Fruit fly (Drosophila melanogaster): ENCODE data around the gene Fit1.

Gene Fit1

DNA sequence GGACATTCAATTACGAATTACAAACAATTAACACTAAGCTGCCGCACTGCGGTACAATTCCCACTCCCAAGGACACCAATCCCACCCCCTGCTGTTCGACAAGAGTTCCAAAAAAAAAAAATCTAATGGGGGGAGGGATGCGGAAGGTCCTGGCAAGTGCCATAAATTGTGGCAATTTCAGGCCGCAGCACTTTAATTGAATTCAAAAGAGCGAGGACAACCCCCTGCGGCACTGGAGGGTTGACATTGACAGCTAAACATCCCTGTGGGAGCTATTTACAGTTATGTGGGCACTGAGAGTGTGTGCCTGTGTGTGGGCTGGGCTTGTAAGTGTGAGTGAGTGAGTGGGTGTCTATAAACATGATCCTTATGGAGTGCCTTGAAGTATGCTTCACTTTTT lies 26.5 kb upstream of the Fit1 start (continued):
- TF ChIP-seq ase (GFP tag; IDR thresholded peaks at IDR 0.05) (no peak), CG3281 (GFP tag; optimal IDR thresholded peaks at IDR 0.05) (no peak), Ets97D (GFP tag; optimal IDR thresholded peaks at IDR 0.05) (no peak), CG13287 (GFP tag; IDR thresholded peaks at IDR 0.05; ENCODE audit: partially characterized antibody) (no peak), vvl (GFP tag; IDR thresholded peaks at IDR 0.05) (no peak), Doc3 (GFP tag; IDR thresholded peaks at IDR 0.05; ENCODE audit: partially characterized antibody) (no peak), seq (GFP tag; IDR thresholded peaks at IDR 0.05) (peak; percentile 39; the same call in 1 of the 2 replicates), ro (GFP tag; IDR thresholded peaks at IDR 0.05) (no peak), Nf-YA (GFP tag; IDR thresholded peaks at IDR 0.05) (no peak), CG11723 (GFP tag; optimal IDR thresholded peaks at IDR 0.05) (no peak), Ada2b (GFP tag; IDR thresholded peaks at IDR 0.05) (no peak), sd (tag; optimal IDR thresholded peaks at IDR 0.05) (peak; percentile 2), Opbp (GFP tag; IDR thresholded peaks at IDR 0.05; ENCODE audit: partially characterized antibody) (no peak)

DNA sequence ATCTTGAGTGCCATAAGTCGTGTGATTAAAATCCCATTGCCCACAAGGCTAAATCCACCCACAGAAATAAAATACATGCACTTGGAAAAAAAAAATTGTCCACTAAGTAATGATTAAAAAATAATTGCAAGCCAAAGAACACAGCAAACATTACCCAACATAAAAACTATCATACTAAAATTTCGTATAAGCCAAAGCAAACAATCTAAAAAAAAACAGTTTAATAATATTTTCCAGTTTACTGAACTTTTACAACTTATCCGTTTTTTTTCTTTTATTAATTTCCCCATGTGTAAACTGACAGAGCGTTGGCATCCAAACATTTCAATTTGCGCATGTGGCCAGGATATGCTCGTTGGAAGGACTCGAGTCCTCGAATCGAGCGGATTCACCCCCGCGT lies 23.1 kb upstream of the Fit1 start:
- TF ChIP-seq CG11504 (tag; optimal IDR thresholded peaks at IDR 0.05) (peak; percentile 52), Hey (tag; optimal IDR thresholded peaks at IDR 0.05) (no peak), HLH3B (GFP tag; IDR thresholded peaks at IDR 0.05) (no peak), HHEX (GFP tag; optimal IDR thresholded peaks at IDR 0.05) (no peak), pros (GFP tag; optimal IDR thresholded peaks at IDR 0.05) (no peak), CG17568 (GFP tag; optimal IDR thresholded peaks at IDR 0.05) (no peak), pnt (GFP tag; optimal IDR thresholded peaks at IDR 0.05) (no peak), shn (GFP tag; optimal IDR thresholded peaks at IDR 0.05) (no peak), sd (tag; optimal IDR thresholded peaks at IDR 0.05) (no peak), Fer1 (GFP tag; optimal IDR thresholded peaks at IDR 0.05) (no peak), CG17328 (GFP tag; IDR thresholded peaks at IDR 0.05) (no peak), CG13287 (GFP tag; IDR thresholded peaks at IDR 0.05; ENCODE audit: partially characterized antibody) (no peak), Abd-B (GFP tag; optimal IDR thresholded peaks at IDR 0.05) (no peak), CG12659 (GFP tag; optimal IDR thresholded peaks at IDR 0.05) (no peak), Sox100B (GFP tag; optimal IDR thresholded peaks at IDR 0.05) (peak; percentile 20), Blimp-1 (GFP tag; optimal IDR thresholded peaks at IDR 0.05) (peak; percentile 44), CG8388 (GFP tag; optimal IDR thresholded peaks at IDR 0.05) (peak; percentile 16), CG7839 (tag; optimal IDR thresholded peaks at IDR 0.05) (peak; percentile 27), prd (optimal IDR thresholded peaks at IDR 0.05) (no peak), prd (GFP tag; IDR thresholded peaks at IDR 0.05) (no peak), al (GFP tag; IDR thresholded peaks at IDR 0.05) (no peak), fd96Cb (tag; optimal IDR thresholded peaks at IDR 0.05) (peak; percentile 30), D (optimal IDR thresholded peaks at IDR 0.05) (no peak), D (GFP tag; optimal IDR thresholded peaks at IDR 0.05) (peak; percentile 6), CG6765 (GFP tag; optimal IDR thresholded peaks at IDR 0.05) (no peak), tin (GFP tag; optimal IDR thresholded peaks at IDR 0.05) (peak; percentile 4), CG13624 (GFP tag; optimal IDR thresholded peaks at IDR 0.05) (no peak), pb (GFP tag; optimal IDR thresholded peaks at IDR 0.05) (no peak), CG18262 (tag; optimal IDR thresholded peaks at IDR 0.05) (peak; percentile 28), Atf-2 (GFP tag; optimal IDR thresholded peaks at IDR 0.05) (no peak), Asciz (GFP tag; optimal IDR thresholded peaks at IDR 0.05) (no peak), mam (GFP tag; optimal IDR thresholded peaks at IDR 0.05) (no peak), CG16863 (GFP tag; optimal IDR thresholded peaks at IDR 0.05) (no peak), row (GFP tag; IDR thresholded peaks at IDR 0.05) (0 out of 3 replicates have a peak, but pooled peaks have one; percentile 36), CG15696 (tag; optimal IDR thresholded peaks at IDR 0.05) (no peak), Lhr (GFP tag; optimal IDR thresholded peaks at IDR 0.05) (no peak), unpg (GFP tag; optimal IDR thresholded peaks at IDR 0.05) (no peak), CrebB (tag; optimal IDR thresholded peaks at IDR 0.05) (no peak), CG2889 (GFP tag; IDR thresholded peaks at IDR 0.05) (no peak)
